Worm (Caenorhabditis elegans) whole organism, young adult: Measurements from ENCODE around the gene srp-2.

Experiments
- C17E4.6 ChIP-seq: fragments of 200-800 bp; sonication (Bioruptor generic); IDR thresholded peaks from 2 replicates; pipeline ENCODE4 v1.3.6; 2022; ENCODE audit warnings: missing genetic modification reagents, missing genetic modification characterization, missing compliant biosample characterization
- F10E7.11 ChIP-seq: sonication (generic microtip); optimal IDR thresholded peaks from 2 replicates; lab custom pipeline; 2017; ENCODE audit warnings: mild to moderate bottlenecking, missing genetic modification characterization, moderate library complexity, missing compliant biosample characterization
- F23B12.7 ChIP-seq: sonication (generic microtip); optimal IDR thresholded peaks from 2 replicates; lab custom pipeline; 2017; ENCODE audit warnings: missing genetic modification characterization, mild to moderate bottlenecking, missing compliant biosample characterization, antibody characterized with exemption, moderate library complexity; ENCODE audit not compliant: insufficient read depth
- F37B4.10 ChIP-seq: fragments of 200-800 bp; sonication (Bioruptor generic); IDR thresholded peaks from 2 replicates; pipeline ENCODE4 v1.3.6; 2022; ENCODE audit warnings: missing genetic modification characterization, missing compliant biosample characterization
- F57C9.4 ChIP-seq: sonication (generic microtip); optimal IDR thresholded peaks from 2 replicates; lab custom pipeline; 2017; ENCODE audit warnings: mild to moderate bottlenecking, missing genetic modification characterization, missing compliant biosample characterization
- Y53F4B.3 ChIP-seq: fragments of 200-800 bp; sonication (Bioruptor generic); IDR thresholded peaks from 2 replicates; pipeline ENCODE4 v1.3.6; 2022; ENCODE audit warnings: missing genetic modification reagents, missing genetic modification characterization, missing compliant biosample characterization
- Y56A3A.18 ChIP-seq: fragments of 200-800 bp; sonication (Bioruptor generic); IDR thresholded peaks from 2 replicates; pipeline ENCODE4 v1.3.6; 2022; ENCODE audit warnings: missing genetic modification reagents, missing genetic modification characterization, missing compliant biosample characterization
- Y95B8A.8 ChIP-seq: fragments of 200-800 bp; sonication (Bioruptor generic); IDR thresholded peaks from 2 replicates; pipeline ENCODE4 v1.3.6; 2022; ENCODE audit warnings: missing genetic modification reagents, missing genetic modification characterization, missing compliant biosample characterization
- ZK185.1 ChIP-seq: sonication (generic microtip); optimal IDR thresholded peaks from 2 replicates; lab custom pipeline; 2016; ENCODE audit warnings: mild to moderate bottlenecking, missing genetic modification characterization, missing compliant biosample characterization; ENCODE audit not compliant: poor library complexity, severe bottlenecking
- ama-1 ChIP-seq, 3 experiments: fragments of 150-350 bp in 1 of 3; sonication (generic microtip) in 2 of 3; optimal IDR thresholded peaks; 2 replicates each; lab custom pipeline; 2014 to 2018; ENCODE audit warnings: missing biosample characterization in 2 of 3, missing genetic modification characterization in 2 of 3, missing genetic modification reagents in 2 of 3
- aptf-2 ChIP-seq: fragments of 200-800 bp; sonication (Bioruptor generic); conservative IDR thresholded peaks from 2 replicates; pipeline ENCODE4 v1.3.6; 2022; ENCODE audit warnings: missing genetic modification reagents, missing genetic modification characterization, missing compliant biosample characterization
- aptf-3 ChIP-seq: fragments of 200-800 bp; sonication (Bioruptor generic); IDR thresholded peaks from 2 replicates; pipeline ENCODE4 v1.3.6; 2022; ENCODE audit warnings: missing genetic modification characterization, missing compliant biosample characterization
- attf-3 ChIP-seq: fragments of 200-800 bp; sonication (Bioruptor generic); conservative IDR thresholded peaks from 2 replicates; pipeline ENCODE4 v1.3.6; 2022; ENCODE audit warnings: missing genetic modification reagents, missing genetic modification characterization, missing compliant biosample characterization
- ccch-3 ChIP-seq: fragments of 200-800 bp; sonication (Bioruptor generic); optimal IDR thresholded peaks from 2 replicates; lab custom pipeline; 2018; ENCODE audit warnings: mild to moderate bottlenecking, missing genetic modification characterization, missing compliant biosample characterization
- ceh-100 ChIP-seq: fragments of 200-800 bp; sonication (Bioruptor generic); IDR thresholded peaks from 2 replicates; pipeline ENCODE4 v1.3.6; 2022; ENCODE audit warnings: missing genetic modification reagents, missing genetic modification characterization, missing compliant biosample characterization
- ceh-40 ChIP-seq: fragments of 200-800 bp; sonication (Bioruptor generic); IDR thresholded peaks from 2 replicates; pipeline ENCODE4 v1.3.6; 2022; ENCODE audit warnings: missing genetic modification characterization, missing compliant biosample characterization
- ceh-91 ChIP-seq: fragments of 200-800 bp; sonication (Bioruptor generic); IDR thresholded peaks from 2 replicates; pipeline ENCODE4 v1.3.6; 2022; ENCODE audit warnings: missing genetic modification reagents, missing genetic modification characterization, missing compliant biosample characterization
- chd-7 ChIP-seq: sonication (generic microtip); optimal IDR thresholded peaks from 2 replicates; lab custom pipeline; 2016; ENCODE audit warnings: mild to moderate bottlenecking, missing genetic modification characterization, moderate library complexity, missing compliant biosample characterization
- dox-1 ChIP-seq: fragments of 200-800 bp; sonication (Bioruptor generic); IDR thresholded peaks from 2 replicates; pipeline ENCODE4 v1.3.6; 2022; ENCODE audit warnings: missing genetic modification reagents, missing genetic modification characterization, missing compliant biosample characterization
- efl-1 ChIP-seq: fragments of 150-350 bp; optimal IDR thresholded peaks from 2 replicates; lab custom pipeline; 2014; ENCODE audit warnings: missing biosample characterization, missing genetic modification reagents, missing genetic modification characterization
- egl-18 ChIP-seq: fragments of 200-800 bp; sonication (Bioruptor generic); IDR thresholded peaks from 2 replicates; pipeline ENCODE4 v1.3.6; 2022; ENCODE audit warnings: missing genetic modification reagents, missing genetic modification characterization, missing compliant biosample characterization
- ets-4 ChIP-seq: fragments of 200-800 bp; sonication (Bioruptor generic); optimal IDR thresholded peaks from 2 replicates; lab custom pipeline; 2018; ENCODE audit warnings: mild to moderate bottlenecking, missing genetic modification characterization, missing compliant biosample characterization
- gei-17 ChIP-seq: fragments of 200-800 bp; sonication (Bioruptor generic); optimal IDR thresholded peaks from 2 replicates; lab custom pipeline; 2018; ENCODE audit warnings: mild to moderate bottlenecking, missing genetic modification characterization, missing compliant biosample characterization
- him-1 ChIP-seq: sonication (generic microtip); optimal IDR thresholded peaks from 2 replicates; lab custom pipeline; 2016; ENCODE audit warnings: missing genotype, missing genetic modification reagents, missing genetic modification characterization, missing compliant biosample characterization
- hmg-20 ChIP-seq: fragments of 200-800 bp; sonication (Bioruptor generic); IDR thresholded peaks from 2 replicates; pipeline ENCODE4 v1.3.6; 2022; ENCODE audit warnings: missing genetic modification reagents, missing genetic modification characterization, missing compliant biosample characterization
- let-526 ChIP-seq: fragments of 200-800 bp; sonication (Bioruptor generic); IDR thresholded peaks from 2 replicates; pipeline ENCODE4 v1.3.6; 2022; ENCODE audit warnings: missing genetic modification reagents, missing genetic modification characterization, missing compliant biosample characterization
- lin-35 ChIP-seq, 3 experiments: fragments of 150-350 bp in 2 of 3; sonication (generic microtip) in 1 of 3; optimal IDR thresholded peaks; 2 replicates each; lab custom pipeline; 2014 to 2018; ENCODE audit warnings: missing biosample characterization in 3 of 3, missing genetic modification characterization in 3 of 3, missing genetic modification reagents in 3 of 3
- lir-1 ChIP-seq: fragments of 200-800 bp; sonication (Bioruptor generic); conservative IDR thresholded peaks from 2 replicates; pipeline ENCODE4 v1.3.6; 2022; ENCODE audit warnings: missing genetic modification reagents, missing genetic modification characterization, missing compliant biosample characterization
- mxl-1 ChIP-seq: sonication (generic microtip); optimal IDR thresholded peaks from 2 replicates; lab custom pipeline; 2016; ENCODE audit warnings: missing genetic modification characterization, missing compliant biosample characterization
- nhr-120 ChIP-seq: fragments of 200-800 bp; sonication (Bioruptor generic); IDR thresholded peaks from 2 replicates; pipeline ENCODE4 v1.3.6; 2022; ENCODE audit warnings: missing genetic modification characterization, missing compliant biosample characterization
- nhr-179 ChIP-seq: sonication (generic microtip); optimal IDR thresholded peaks from 2 replicates; lab custom pipeline; 2016; ENCODE audit warnings: mild to moderate bottlenecking, missing genetic modification characterization, missing compliant biosample characterization
- nhr-90 ChIP-seq: sonication (generic microtip); optimal IDR thresholded peaks from 2 replicates; lab custom pipeline; 2016; ENCODE audit warnings: missing genotype, mild to moderate bottlenecking, missing genetic modification characterization, missing compliant biosample characterization
- pha-4 ChIP-seq: fragments of 150-350 bp; sonication (generic microtip); optimal IDR thresholded peaks from 2 replicates; lab custom pipeline; 2014; ENCODE audit warnings: missing biosample characterization, missing genetic modification reagents, missing genetic modification characterization
- snpc-1.1 ChIP-seq: sonication (generic microtip); optimal IDR thresholded peaks from 2 replicates; lab custom pipeline; 2017; ENCODE audit warnings: missing genetic modification characterization, mild to moderate bottlenecking, missing compliant biosample characterization, antibody characterized with exemption, moderate library complexity, missing genotype, missing genetic modification reagents; ENCODE audit not compliant: insufficient read depth
- snpc-3.4 ChIP-seq: sonication (generic microtip); optimal IDR thresholded peaks from 2 replicates; lab custom pipeline; 2017; ENCODE audit warnings: missing genetic modification characterization, mild to moderate bottlenecking, missing compliant biosample characterization, antibody characterized with exemption, moderate library complexity, missing genotype, missing genetic modification reagents
- snpc-4 ChIP-seq, 5 experiments: fragments of 150-350 bp in 1 of 5; sonication (generic microtip) in 4 of 5; optimal IDR thresholded peaks; 2 replicates each; lab custom pipeline; 2014 to 2018; ENCODE audit warnings: missing genetic modification characterization in 5 of 5, missing biosample characterization in 3 of 5, antibody characterized with exemption in 2 of 5, mild to moderate bottlenecking in 2 of 5, missing compliant biosample characterization in 2 of 5, missing genotype in 2 of 5, moderate library complexity in 2 of 5, missing genetic modification reagents in 1 of 5
- somi-1 ChIP-seq: fragments of 200-800 bp; sonication (Bioruptor generic); optimal IDR thresholded peaks from 2 replicates; lab custom pipeline; 2018; ENCODE audit warnings: mild to moderate bottlenecking, missing genetic modification characterization, missing compliant biosample characterization
- tbp1 ChIP-seq: fragments of 200-800 bp; sonication (Bioruptor generic); optimal IDR thresholded peaks from 2 replicates; lab custom pipeline; 2018; ENCODE audit warnings: mild to moderate bottlenecking, missing genetic modification characterization, missing compliant biosample characterization
- tlf-1 ChIP-seq: fragments of 200-800 bp; sonication (Bioruptor generic); optimal IDR thresholded peaks from 2 replicates; lab custom pipeline; 2018; ENCODE audit warnings: mild to moderate bottlenecking, missing genetic modification characterization, missing compliant biosample characterization
- ztf-28 ChIP-seq: fragments of 200-800 bp; sonication (Bioruptor generic); IDR thresholded peaks from 2 replicates; pipeline ENCODE4 v1.3.6; 2022; ENCODE audit warnings: missing genetic modification reagents, missing genetic modification characterization, missing compliant biosample characterization
- ztf-3 ChIP-seq: fragments of 200-800 bp; sonication (Bioruptor generic); optimal IDR thresholded peaks from 2 replicates; lab custom pipeline; 2018; ENCODE audit warnings: mild to moderate bottlenecking, missing genetic modification characterization, missing compliant biosample characterization
- ztf-6 ChIP-seq: fragments of 200-800 bp; sonication (Bioruptor generic); IDR thresholded peaks from 2 replicates; pipeline ENCODE4 v1.3.6; 2022; ENCODE audit warnings: missing genetic modification reagents, missing genetic modification characterization, missing compliant biosample characterization

srp-2 gene

DNA sequence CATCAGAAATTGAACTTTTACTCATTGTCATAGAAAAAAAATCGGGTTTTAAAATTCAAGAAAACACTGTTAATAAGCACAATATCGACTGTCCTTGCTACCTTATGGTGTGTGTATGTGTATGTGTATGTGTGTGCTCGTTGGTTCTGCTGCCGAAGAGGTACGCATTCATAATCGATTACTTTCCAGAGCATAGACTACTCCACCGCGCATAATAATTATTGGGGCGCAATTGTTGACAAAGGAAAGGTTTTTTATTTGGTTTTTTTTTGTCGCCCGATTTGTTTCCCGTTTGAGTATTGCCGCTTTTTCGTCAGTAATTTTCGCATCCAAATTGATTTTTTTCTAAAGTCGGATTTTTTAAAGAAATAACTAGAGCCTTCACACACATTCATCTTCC, 1.2 kb upstream of the srp-2 start, which contains the start of gene C05E4.15:
Gene C05E4.15 (minus strand): TSS at position 101 of the 400 bp plus-strand sequence.
- no peak for TF ChIP-seq pha-4 (tag; lab: Kevin White, UChicago)
- no peak for TF ChIP-seq nhr-179 (tag; lab: Kevin White, UChicago)
- no peak for TF ChIP-seq ceh-91 (GFP tag; lab: Robert Waterston, UW)
- TF ChIP-seq snpc-4 (GFP tag; optimal IDR thresholded peaks at IDR 0.05; lab: Kevin White, UChicago), result no peak
- TF ChIP-seq snpc-4 (tag; optimal IDR thresholded peaks at IDR 0.05; lab: Kevin White, UChicago), result no peak
- TF ChIP-seq F37B4.10, result no peak
- TF ChIP-seq Y53F4B.3 (GFP tag; lab: Robert Waterston, UW), result no peak
- TF ChIP-seq F57C9.4 (tag; lab: Kevin White, UChicago), result no peak
- no peak for TF ChIP-seq attf-3 (GFP tag; lab: Robert Waterston, UW)
- no peak for TF ChIP-seq C17E4.6 (GFP tag; lab: Robert Waterston, UW)
- TF ChIP-seq efl-1 (GFP tag; lab: Kevin White, UChicago), result no peak
- no peak for TF ChIP-seq ztf-3 (GFP tag; lab: Kevin White, UChicago)
- no peak for TF ChIP-seq nhr-120 (GFP tag; lab: Robert Waterston, UW)
- no peak for TF ChIP-seq nhr-90
- TF ChIP-seq chd-7 (tag; lab: Kevin White, UChicago), result no peak
- TF ChIP-seq lir-1 (GFP tag; lab: Robert Waterston, UW), result no peak

DNA sequence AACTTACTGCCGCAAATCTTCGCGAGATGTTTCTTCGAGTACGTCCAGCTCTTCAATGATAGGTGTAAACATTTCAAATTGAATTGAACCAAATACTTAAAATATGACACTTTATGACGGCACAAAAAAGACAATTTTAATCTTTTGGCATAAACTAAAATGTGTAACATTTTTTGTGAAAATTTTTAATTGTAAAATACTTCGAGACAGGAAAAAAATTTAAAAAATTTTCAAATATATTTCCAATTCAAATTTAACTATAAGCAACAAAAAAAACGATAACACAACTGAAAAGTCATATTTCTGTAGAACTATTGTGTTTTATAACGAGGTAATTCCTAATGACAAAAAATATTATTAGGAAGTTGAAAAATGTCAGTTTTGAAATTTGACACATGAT, 558 bp upstream of the srp-2 start, which contains the start of gene C05E4.12:
Gene C05E4.12 (minus strand): TSS at position 101 of the 400 bp plus-strand sequence.
- TF ChIP-seq ztf-28 (GFP tag; lab: Robert Waterston, UW) (no peak), snpc-1.1 (no peak), tbp1 (GFP tag; lab: Kevin White, UChicago) (no peak), ztf-6 (no peak), ZK185.1 (tag; lab: Kevin White, UChicago) (no peak), Y56A3A.18 (no peak), F10E7.11 (no peak), somi-1 (GFP tag; lab: Kevin White, UChicago) (no peak), attf-3 (GFP tag; lab: Robert Waterston, UW) (no peak), hmg-20 (GFP tag; lab: Robert Waterston, UW) (no peak), him-1 (no peak), let-526 (GFP tag; lab: Robert Waterston, UW) (no peak), ceh-40 (GFP tag; lab: Robert Waterston, UW) (no peak), Y53F4B.3 (GFP tag; lab: Robert Waterston, UW) (no peak), dox-1 (GFP tag; lab: Robert Waterston, UW) (no peak)

ce11 chrV:764732-765131, 2.3 kb downstream of the srp-2 start, which contains the start of gene str-238:
Gene str-238, plus strand, starts transcription at chrV:765032.
- no peak for TF ChIP-seq aptf-3 (GFP tag; lab: Robert Waterston, UW)
- no peak for TF ChIP-seq dox-1 (GFP tag; lab: Robert Waterston, UW)
- no peak for TF ChIP-seq Y56A3A.18
- no peak for TF ChIP-seq snpc-3.4 (tag; lab: Kevin White, UChicago)
- TF ChIP-seq nhr-90, result no peak
- TF ChIP-seq, all 124 proteins: peak for 0

- TF ChIP-seq mxl-1 (no peak), lin-35 (GFP tag; optimal IDR thresholded peaks at IDR 0.05; lab: Kevin White, UChicago) (no peak), ccch-3 (GFP tag; lab: Kevin White, UChicago) (no peak), nhr-179 (tag; lab: Kevin White, UChicago) (no peak), Y95B8A.8 (no peak), ama-1 (optimal IDR thresholded peaks at IDR 0.05; lab: Kevin White, UChicago) (no peak), ama-1 (GFP tag; optimal IDR thresholded peaks at IDR 0.05; lab: Kevin White, UChicago) (no peak), ceh-100 (GFP tag; lab: Robert Waterston, UW) (no peak), aptf-2 (no peak), F23B12.7 (tag; lab: Kevin White, UChicago) (no peak), ets-4 (GFP tag; lab: Kevin White, UChicago) (no peak), F57C9.4 (tag; lab: Kevin White, UChicago) (no peak), efl-1 (GFP tag; lab: Kevin White, UChicago) (no peak), attf-3 (GFP tag; lab: Robert Waterston, UW) (no peak), aptf-3 (GFP tag; lab: Robert Waterston, UW) (no peak), gei-17 (GFP tag; lab: Kevin White, UChicago) (no peak), egl-18 (GFP tag; lab: Robert Waterston, UW) (no peak), ceh-91 (GFP tag; lab: Robert Waterston, UW) (no peak), tlf-1 (GFP tag; lab: Kevin White, UChicago) (no peak)
Measured at ce11 chrV:772210-772609, 9.8 kb downstream of the srp-2 start.
